Worm (Caenorhabditis elegans) whole organism, L1 larva: ENCODE results near the gene crb-1.

Source experiments
- Y116A8C.19 ChIP-seq: sonication (generic microtip); optimal IDR thresholded peaks from 2 replicates; lab custom pipeline; 2016; ENCODE audit warnings: missing compliant biosample characterization, missing genetic modification characterization, borderline replicate concordance
- aha-1 ChIP-seq: fragments of 150-350 bp; optimal IDR thresholded peaks from 2 replicates; lab custom pipeline; 2014; ENCODE audit warnings: missing biosample characterization, missing genetic modification characterization
- ceh-8 ChIP-seq: fragments of 200-800 bp; sonication (Bioruptor generic); optimal IDR thresholded peaks from 2 replicates; lab custom pipeline; 2018; ENCODE audit warnings: mild to moderate bottlenecking, missing genetic modification characterization, moderate library complexity, missing compliant biosample characterization
- ceh-82 ChIP-seq, 3 experiments: fragments of 150-350 bp in 1 of 3; sonication (generic microtip) in 2 of 3; optimal IDR thresholded peaks; 2 replicates each; lab custom pipeline; 2014 to 2017; ENCODE audit warnings: missing biosample characterization in 3 of 3, missing genetic modification characterization in 3 of 3
- ceh-88 ChIP-seq: fragments of 200-800 bp; sonication (Bioruptor generic); IDR thresholded peaks from 2 replicates; pipeline ENCODE4 v1.3.6; 2022; ENCODE audit warnings: missing genetic modification characterization, missing compliant biosample characterization
- ceh-90 ChIP-seq: sonication (generic microtip); optimal IDR thresholded peaks from 2 replicates; lab custom pipeline; 2016; ENCODE audit warnings: missing genetic modification characterization, missing compliant biosample characterization
- efl-1 ChIP-seq, 4 experiments: fragments of 150-350 bp; optimal IDR thresholded peaks in 3 of 4; peaks in 1 of 4; 1 replicate in 1 of 4; 2 replicates in 3 of 4; lab custom pipeline; 2014; ENCODE audit warnings: missing biosample characterization in 2 of 4, missing genetic modification characterization in 2 of 4, missing genetic modification reagents in 2 of 4
- efl-3 ChIP-seq: fragments of 200-800 bp; sonication (Bioruptor generic); optimal IDR thresholded peaks from 2 replicates; lab custom pipeline; 2018; ENCODE audit warnings: mild to moderate bottlenecking, missing genetic modification characterization, missing compliant biosample characterization
- egl-27 ChIP-seq, 2 experiments: fragments of 150-350 bp in 1 of 2; sonication (generic microtip); optimal IDR thresholded peaks; 3 replicates each; lab custom pipeline; 2017 to 2018; ENCODE audit warnings: missing biosample characterization in 2 of 2, missing genetic modification characterization in 2 of 2, missing genetic modification reagents in 2 of 2
- ets-5 ChIP-seq: fragments of 200-800 bp; sonication (Bioruptor generic); IDR thresholded peaks from 2 replicates; pipeline ENCODE4 v1.3.6; 2022; ENCODE audit warnings: missing genetic modification characterization, missing compliant biosample characterization
- fkh-8 ChIP-seq: sonication (generic microtip); optimal IDR thresholded peaks from 2 replicates; lab custom pipeline; 2016; ENCODE audit warnings: mild to moderate bottlenecking, missing genetic modification characterization, missing compliant biosample characterization
- grh-1 ChIP-seq: fragments of 200-800 bp; sonication (Bioruptor generic); IDR thresholded peaks from 2 replicates; pipeline ENCODE4 v1.3.6; 2022; ENCODE audit warnings: missing genetic modification reagents, missing genetic modification characterization, missing compliant biosample characterization
- hlh-17 ChIP-seq: fragments of 200-800 bp; sonication (Bioruptor generic); optimal IDR thresholded peaks from 2 replicates; lab custom pipeline; 2018; ENCODE audit warnings: missing genetic modification characterization, mild to moderate bottlenecking, missing compliant biosample characterization, moderate library complexity, borderline replicate concordance
- irx-1 ChIP-seq: sonication (generic microtip); optimal IDR thresholded peaks from 2 replicates; lab custom pipeline; 2016; ENCODE audit warnings: missing genetic modification characterization, missing compliant biosample characterization
- jun-1 ChIP-seq: fragments of 150-350 bp; optimal IDR thresholded peaks from 2 replicates; lab custom pipeline; 2014; ENCODE audit warnings: missing biosample characterization, missing genetic modification reagents, missing genetic modification characterization
- lin-13 ChIP-seq: fragments of 150-350 bp; optimal IDR thresholded peaks from 2 replicates; lab custom pipeline; 2014; ENCODE audit warnings: missing biosample characterization, missing genetic modification reagents, missing genetic modification characterization
- lin-14 ChIP-seq: fragments of 200-800 bp; sonication (Bioruptor generic); optimal IDR thresholded peaks from 2 replicates; lab custom pipeline; 2018; ENCODE audit warnings: mild to moderate bottlenecking, missing genetic modification characterization, moderate library complexity, missing compliant biosample characterization
- lin-15B ChIP-seq: fragments of 150-350 bp; sonication (generic microtip); optimal IDR thresholded peaks from 3 replicates; lab custom pipeline; 2014; ENCODE audit warnings: missing biosample characterization, missing genetic modification characterization
- lsy-2 ChIP-seq, 2 experiments: fragments of 150-350 bp; optimal IDR thresholded peaks; 2 replicates each; lab custom pipeline; 2014; ENCODE audit warnings: missing biosample characterization in 2 of 2, missing genetic modification characterization in 2 of 2
- mep-1 ChIP-seq: fragments of 150-350 bp; optimal IDR thresholded peaks from 2 replicates; lab custom pipeline; 2014; ENCODE audit warnings: missing biosample characterization, missing genetic modification characterization
- nhr-11 ChIP-seq: fragments of 150-350 bp; optimal IDR thresholded peaks from 2 replicates; lab custom pipeline; 2014; ENCODE audit warnings: missing biosample characterization, missing genetic modification characterization
- nhr-12 ChIP-seq: sonication (generic microtip); optimal IDR thresholded peaks from 2 replicates; lab custom pipeline; 2017; ENCODE audit warnings: missing biosample characterization, missing genetic modification characterization
- nhr-19 ChIP-seq: fragments of 200-800 bp; sonication (Bioruptor generic); conservative IDR thresholded peaks from 2 replicates; pipeline ENCODE4 v1.3.6; 2022; ENCODE audit warnings: missing genetic modification characterization, missing compliant biosample characterization
- nhr-20 ChIP-seq: sonication (generic microtip); optimal IDR thresholded peaks from 2 replicates; lab custom pipeline; 2016; ENCODE audit warnings: mild to moderate bottlenecking, missing genetic modification characterization, missing compliant biosample characterization
- nhr-28 ChIP-seq: fragments of 150-350 bp; optimal IDR thresholded peaks from 2 replicates; lab custom pipeline; 2014; ENCODE audit warnings: missing biosample characterization, missing genetic modification characterization
- nhr-47 ChIP-seq: sonication (generic microtip); optimal IDR thresholded peaks from 2 replicates; lab custom pipeline; 2016; ENCODE audit warnings: mild to moderate bottlenecking, missing genetic modification characterization, moderate library complexity, missing compliant biosample characterization
- pag-3 ChIP-seq: sonication (generic microtip); optimal IDR thresholded peaks from 2 replicates; lab custom pipeline; 2017; ENCODE audit warnings: missing genetic modification characterization, mild to moderate bottlenecking, missing compliant biosample characterization, antibody characterized with exemption, borderline replicate concordance; ENCODE audit not compliant: insufficient read depth
- pax-3 ChIP-seq: fragments of 200-800 bp; sonication (Bioruptor generic); optimal IDR thresholded peaks from 2 replicates; lab custom pipeline; 2018; ENCODE audit warnings: mild to moderate bottlenecking, missing genetic modification characterization, moderate library complexity, missing compliant biosample characterization
- rnt-1 ChIP-seq: sonication (generic microtip); optimal IDR thresholded peaks from 2 replicates; lab custom pipeline; 2016; ENCODE audit warnings: mild to moderate bottlenecking, missing genetic modification characterization, moderate library complexity, missing compliant biosample characterization
- snu-23 ChIP-seq: sonication (generic microtip); optimal IDR thresholded peaks from 2 replicates; lab custom pipeline; 2016; ENCODE audit warnings: missing genetic modification characterization, missing compliant biosample characterization
- sox-4 ChIP-seq: sonication (generic microtip); optimal IDR thresholded peaks from 2 replicates; lab custom pipeline; 2016; ENCODE audit warnings: missing genetic modification characterization, missing compliant biosample characterization
- tlp-1 ChIP-seq: fragments of 150-350 bp; optimal IDR thresholded peaks from 2 replicates; lab custom pipeline; 2014; ENCODE audit warnings: missing biosample characterization, missing genetic modification characterization
- unc-30 ChIP-seq: sonication (generic microtip); optimal IDR thresholded peaks from 2 replicates; lab custom pipeline; 2017; ENCODE audit warnings: missing biosample characterization, missing genetic modification characterization
- unc-86 ChIP-seq: sonication (generic microtip); optimal IDR thresholded peaks from 2 replicates; lab custom pipeline; 2016; ENCODE audit warnings: missing genetic modification characterization, missing compliant biosample characterization
- zag-1 ChIP-seq: fragments of 150-350 bp; optimal IDR thresholded peaks from 2 replicates; lab custom pipeline; 2014; ENCODE audit warnings: missing biosample characterization, missing genetic modification characterization
- ztf-4 ChIP-seq: fragments of 150-350 bp; optimal IDR thresholded peaks from 2 replicates; lab custom pipeline; 2014; ENCODE audit warnings: missing biosample characterization, missing genetic modification characterization

crb-1 gene

ce11 chrX:17392182-17392581, 21.6 kb downstream of the crb-1 start (continued):
- no peak for TF ChIP-seq efl-3 (GFP tag; lab: Kevin White, UChicago)
- peak; percentile 87 for TF ChIP-seq nhr-20 (tag; lab: Kevin White, UChicago)
- TF ChIP-seq irx-1, result peak; percentile 16
- peak; percentile 41 for TF ChIP-seq ztf-4 (tag; lab: Kevin White, UChicago)
- TF ChIP-seq hlh-17 (GFP tag; lab: Kevin White, UChicago), result no peak
- TF ChIP-seq jun-1 (tag; lab: Kevin White, UChicago), result peak; percentile 22
- TF ChIP-seq lsy-2 (tag; optimal IDR thresholded peaks at IDR 0.05; lab: Kevin White, UChicago), result peak; percentile 54 to 78
- peak; percentile 36 for TF ChIP-seq unc-86
- TF ChIP-seq ceh-90 (tag; lab: Kevin White, UChicago), result no peak
- no peak for TF ChIP-seq zag-1 (tag; lab: Kevin White, UChicago)
- peak; percentile 57 for TF ChIP-seq nhr-19
- no peak for TF ChIP-seq nhr-28 (tag; lab: Kevin White, UChicago)
- TF ChIP-seq grh-1 (GFP tag; lab: Robert Waterston, UW), result no peak
- TF ChIP-seq lin-14 (GFP tag; lab: Kevin White, UChicago), result peak; percentile 95
- TF ChIP-seq nhr-47 (tag; lab: Kevin White, UChicago), result peak; percentile 78
- TF ChIP-seq snu-23 (GFP tag; lab: Kevin White, UChicago), result peak; percentile 86
- no peak for TF ChIP-seq tlp-1 (tag; lab: Kevin White, UChicago)
- peak; percentile 54 for TF ChIP-seq lin-15B

- no peak for TF ChIP-seq lin-13 (GFP tag; lab: Kevin White, UChicago)
- no peak for TF ChIP-seq nhr-11
- no peak for TF ChIP-seq jun-1 (tag; lab: Kevin White, UChicago)
- no peak for TF ChIP-seq nhr-12
- no peak for TF ChIP-seq pag-3 (tag; lab: Kevin White, UChicago)
- no peak for TF ChIP-seq ets-5 (GFP tag; lab: Robert Waterston, UW)
- TF ChIP-seq lsy-2 (tag; optimal IDR thresholded peaks at IDR 0.05; lab: Kevin White, UChicago), result no peak
- no peak for TF ChIP-seq unc-30 (tag; lab: Kevin White, UChicago)
Measured at ce11 chrX:17391515-17391914, 22.3 kb downstream of the crb-1 start, which contains the start of gene F10D7.5. F10D7.5 (minus strand) TSS chrX:17391615.

- no peak for TF ChIP-seq egl-27 (tag; optimal IDR thresholded peaks at IDR 0.05; lab: Kevin White, UChicago)
- TF ChIP-seq, all 84 proteins: peak for 0
Measured at ce11 chrX:17390531-17390930, 23.3 kb downstream of the crb-1 start.

- no peak for TF ChIP-seq Y116A8C.19 (tag; lab: Kevin White, UChicago)
- no peak for TF ChIP-seq ceh-82 (tag; optimal IDR thresholded peaks at IDR 0.05; lab: Kevin White, UChicago)
- TF ChIP-seq ceh-90 (tag; lab: Kevin White, UChicago), result no peak
- no peak for TF ChIP-seq ceh-8 (GFP tag; lab: Kevin White, UChicago)
- TF ChIP-seq ceh-88 (GFP tag; lab: Robert Waterston, UW), result no peak
- no peak for TF ChIP-seq tlp-1 (tag; lab: Kevin White, UChicago)
- TF ChIP-seq lin-15B, result no peak
- TF ChIP-seq irx-1, result no peak
- TF ChIP-seq aha-1, result no peak
- no peak for TF ChIP-seq mep-1 (tag; lab: Kevin White, UChicago)
- TF ChIP-seq jun-1 (tag; lab: Kevin White, UChicago), result no peak
- no peak for TF ChIP-seq sox-4 (tag; lab: Kevin White, UChicago)
- TF ChIP-seq rnt-1 (tag; lab: Kevin White, UChicago), result no peak
- TF ChIP-seq efl-1 (optimal IDR thresholded peaks at IDR 0.05; lab: Kevin White, UChicago), result no peak
- no peak for TF ChIP-seq efl-1 (GFP tag; optimal IDR thresholded peaks at IDR 0.05 in 1 of 2; lab: Kevin White, UChicago)
- no peak for TF ChIP-seq nhr-20 (tag; lab: Kevin White, UChicago)
- no peak for TF ChIP-seq fkh-8
- no peak for TF ChIP-seq pax-3
- TF ChIP-seq zag-1 (tag; lab: Kevin White, UChicago), result no peak
Measured at ce11 chrX:17386130-17386529, 27.7 kb downstream of the crb-1 start.
